Worm (Caenorhabditis elegans) whole organism, L2 larva: Measurements from ENCODE around the gene T20B12.4.

ENCODE experiments used
- elt-1 ChIP-seq: fragments of 150-350 bp; optimal IDR thresholded peaks from 2 replicates; lab custom pipeline; 2014; ENCODE audit warnings: missing biosample characterization, missing genetic modification characterization
- lin-39 ChIP-seq: fragments of 150-350 bp; optimal IDR thresholded peaks from 2 replicates; lab custom pipeline; 2014; ENCODE audit warnings: missing biosample characterization, missing genetic modification reagents, missing genetic modification characterization
- mdl-1 ChIP-seq, 2 experiments: fragments of 150-350 bp in 1 of 2; sonication (generic microtip) in 1 of 2; optimal IDR thresholded peaks; 2 replicates each; lab custom pipeline; 2017; ENCODE audit warnings: missing biosample characterization in 2 of 2, missing genetic modification characterization in 2 of 2
- nhr-12 ChIP-seq: fragments of 150-350 bp; optimal IDR thresholded peaks from 2 replicates; lab custom pipeline; 2014; ENCODE audit warnings: missing biosample characterization, missing genetic modification characterization
- zag-1 ChIP-seq: fragments of 150-350 bp; optimal IDR thresholded peaks from 2 replicates; lab custom pipeline; 2014; ENCODE audit warnings: missing biosample characterization, missing genetic modification characterization

- TF ChIP-seq zag-1 (tag; lab: Kevin White, UChicago), result no peak
- TF ChIP-seq nhr-12 (tag; lab: Kevin White, UChicago), result no peak
- no peak for TF ChIP-seq elt-1 (tag; lab: Kevin White, UChicago)
- no peak for TF ChIP-seq mdl-1 (tag; optimal IDR thresholded peaks at IDR 0.05; lab: Kevin White, UChicago)
- no peak for TF ChIP-seq lin-39 (tag; lab: Kevin White, UChicago)
Measured at ce11 chrIII:7319390-7319789, 48.1 kb upstream of the T20B12.4 start, which contains the start of gene F56C9.8.
